Fruit fly (Drosophila melanogaster): ENCODE results near the gene Pp2B-14D.

Pp2B-14D gene

DNA sequence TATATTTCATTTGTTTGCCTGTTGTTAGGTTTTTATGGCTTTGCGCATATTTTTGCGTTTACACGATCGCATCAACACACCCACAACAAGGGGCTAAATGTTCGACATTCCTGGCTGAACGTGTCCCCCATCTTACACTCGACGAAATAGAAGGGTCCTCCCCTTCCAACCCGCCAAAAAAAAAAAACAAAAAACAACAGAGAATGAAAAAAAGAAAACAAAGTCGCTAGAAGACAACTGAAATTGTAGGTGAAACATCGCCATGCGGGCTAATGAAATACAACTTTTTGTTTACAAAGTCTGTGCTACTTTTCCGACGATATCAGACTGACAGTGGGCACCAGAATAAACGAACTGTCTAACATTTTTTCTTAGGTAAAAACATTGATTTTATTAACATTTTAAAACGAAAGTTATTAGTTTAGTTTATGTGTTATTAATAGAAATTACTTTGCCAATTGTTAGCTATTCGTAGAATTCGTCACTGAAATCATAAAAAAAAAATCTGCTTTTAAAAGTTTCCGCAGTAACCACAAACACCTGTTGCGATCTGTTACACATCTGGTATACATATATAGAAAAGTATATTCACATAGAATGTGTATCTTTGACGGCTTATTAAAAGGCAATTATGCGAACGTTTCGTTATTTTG is 10.9 kb upstream of the Pp2B-14D start (continued):
- TF ChIP-seq CG34422 (GFP tag; IDR thresholded peaks at IDR 0.05) (no peak), CG32532 (GFP tag; IDR thresholded peaks at IDR 0.05) (peak; percentile 46), CG42726 (GFP tag; IDR thresholded peaks at IDR 0.05; ENCODE audit: partially characterized antibody) (no peak), pum (GFP tag; optimal IDR thresholded peaks at IDR 0.05) (no peak), CG7786 (GFP tag; optimal IDR thresholded peaks at IDR 0.05) (peak; percentile 3), fd96Cb (tag; optimal IDR thresholded peaks at IDR 0.05) (no peak)

DNA sequence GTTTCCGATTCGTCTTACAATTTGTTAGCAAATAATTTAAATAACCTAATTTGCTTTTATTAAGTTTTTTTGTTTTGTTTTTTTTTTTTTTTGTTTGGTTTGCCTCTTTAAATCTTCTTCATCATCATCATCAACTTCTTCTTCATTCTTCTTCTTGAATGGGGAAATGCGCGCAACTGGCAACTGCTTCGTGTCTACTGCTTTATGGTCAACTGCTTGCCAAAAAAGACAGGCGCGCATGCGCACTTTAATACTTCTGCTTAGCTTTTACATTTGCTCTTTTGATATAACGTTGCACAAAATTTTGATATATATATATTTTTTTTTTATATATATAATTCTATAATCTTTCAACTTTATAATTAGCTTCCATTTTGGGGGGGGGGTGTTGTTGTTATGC is 5.6 kb upstream of the Pp2B-14D start:
- TF ChIP-seq CG11093 (GFP tag; IDR thresholded peaks at IDR 0.05), result no peak
- TF ChIP-seq CG3847 (GFP tag; IDR thresholded peaks at IDR 0.05), result no peak
- TF ChIP-seq CG11456 (GFP tag; IDR thresholded peaks at IDR 0.05), result no peak
- TF ChIP-seq Neu2 (GFP tag; optimal IDR thresholded peaks at IDR 0.05; ENCODE audit: borderline replicate concordance), result no peak
- TF ChIP-seq CG8290 (GFP tag; optimal IDR thresholded peaks at IDR 0.05), result peak; percentile 90
- peak in 1 of 2 experiments; percentile 4 for TF ChIP-seq CG8290 (tag; optimal IDR thresholded peaks at IDR 0.05)
- no peak for TF ChIP-seq Gsc (GFP tag; IDR thresholded peaks at IDR 0.05)
- TF ChIP-seq CG8089 (GFP tag; optimal IDR thresholded peaks at IDR 0.05), result no peak
- peak in 1 of 2 experiments; percentile 23 for TF ChIP-seq Dfd (GFP tag; optimal IDR thresholded peaks at IDR 0.05)
- peak; percentile 84 for TF ChIP-seq CG31365 (tag; optimal IDR thresholded peaks at IDR 0.05)
- TF ChIP-seq kni (GFP tag; optimal IDR thresholded peaks at IDR 0.05), result no peak
- TF ChIP-seq stwl (tag; optimal IDR thresholded peaks at IDR 0.05), result peak; percentile 50
- TF ChIP-seq CG9797 (GFP tag; optimal IDR thresholded peaks at IDR 0.05), result no peak
- TF ChIP-seq ewg (GFP tag; optimal IDR thresholded peaks at IDR 0.05), result peak; percentile 38
- no peak for TF ChIP-seq BtbVII (GFP tag; optimal IDR thresholded peaks at IDR 0.05)
- no peak for TF ChIP-seq CG15696 (tag; optimal IDR thresholded peaks at IDR 0.05)
- TF ChIP-seq esg (GFP tag; conservative IDR thresholded peaks at IDR 0.05), result no peak
- peak; percentile 56 for TF ChIP-seq CG17385 (GFP tag; optimal IDR thresholded peaks at IDR 0.05)
- TF ChIP-seq pfk (GFP tag; optimal IDR thresholded peaks at IDR 0.05), result no peak

DNA sequence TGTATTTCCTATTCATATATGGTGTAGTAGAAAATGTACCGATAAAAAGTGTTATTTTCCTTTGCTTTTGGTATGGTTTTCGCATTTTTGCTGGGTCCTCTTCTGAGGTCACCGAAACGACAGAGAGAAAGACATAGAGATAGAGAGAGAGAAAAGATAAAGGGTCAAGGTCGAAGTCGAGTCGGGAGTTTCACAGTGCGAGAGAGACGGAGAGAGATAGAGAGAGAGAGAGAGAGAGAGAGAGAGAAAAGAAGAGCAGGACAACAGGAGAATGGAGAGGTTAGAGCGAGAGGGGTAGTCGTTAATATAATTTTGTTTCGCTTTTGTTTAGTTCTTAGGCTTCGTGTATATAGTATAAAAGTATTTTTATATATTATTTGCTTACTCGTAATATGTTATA is 2.4 kb upstream of the Pp2B-14D start:
- TF ChIP-seq trem (tag; optimal IDR thresholded peaks at IDR 0.05) (no peak), gce (GFP tag; IDR thresholded peaks at IDR 0.05) (no peak), Dip2 (GFP tag; IDR thresholded peaks at IDR 0.05) (no peak), NFAT (GFP tag; IDR thresholded peaks at IDR 0.05) (no peak), Hr78 (GFP tag; optimal IDR thresholded peaks at IDR 0.05) (peak in 1 of 2 experiments; percentile 81), gsb-n (tag; optimal IDR thresholded peaks at IDR 0.05) (no peak), CG1832 (GFP tag; optimal IDR thresholded peaks at IDR 0.05) (peak; percentile 90), CG10321 (GFP tag; IDR thresholded peaks at IDR 0.05) (peak; percentile 86), CG2199 (GFP tag; IDR thresholded peaks at IDR 0.05) (0 out of 3 replicates have a peak, but pooled peaks have one; percentile 34), CG8290 (GFP tag; optimal IDR thresholded peaks at IDR 0.05) (no peak), CG8290 (tag; optimal IDR thresholded peaks at IDR 0.05) (peak in 1 of 2 experiments; percentile 66), Trl (optimal IDR thresholded peaks at IDR 0.05) (peak; percentile 21 to 60), Trl (GFP tag; optimal IDR thresholded peaks at IDR 0.05) (no peak), vfl (GFP tag; optimal IDR thresholded peaks at IDR 0.05) (no peak), ftz-f1 (GFP tag; optimal IDR thresholded peaks at IDR 0.05) (peak; percentile 15), wor (GFP tag; IDR thresholded peaks at IDR 0.05) (no peak), Atf3 (GFP tag; optimal IDR thresholded peaks at IDR 0.05) (no peak), Nf-YC (tag; optimal IDR thresholded peaks at IDR 0.05) (peak; percentile 39), Rx (GFP tag; IDR thresholded peaks at IDR 0.05) (no peak), ato (GFP tag; IDR thresholded peaks at IDR 0.05; ENCODE audit: partially characterized antibody) (no peak), wdn (GFP tag; IDR thresholded peaks at IDR 0.05) (no peak), CoRest (tag; optimal IDR thresholded peaks at IDR 0.05) (no peak)

Measured in whole organism, embryonic.